Fruit fly (Drosophila melanogaster) whole organism, embryonic: Measurements from ENCODE around the gene CG13654.
A peak's percentile ranks its signal among the peaks of the same experiment; 100 is the strongest.

Source experiments
- ATbp ChIP-seq: fragments of 200-800 bp; sonication (Bioruptor generic); optimal IDR thresholded peaks from 2 replicates; lab custom pipeline; 2017; ENCODE audit warnings: missing biosample characterization, mild to moderate bottlenecking, missing genetic modification characterization, missing genetic modification reagents
- CG10321 ChIP-seq: fragments of 200-800 bp; sonication (Bioruptor generic); IDR thresholded peaks from 2 replicates; pipeline ENCODE4 v1.3.6; 2022; ENCODE audit warnings: missing biosample characterization, missing genetic modification characterization
- CG10366 ChIP-seq: fragments of 200-800 bp; sonication (Bioruptor generic); IDR thresholded peaks from 2 replicates; pipeline ENCODE4 v1.3.6; 2022; ENCODE audit warnings: missing biosample characterization, missing genetic modification characterization
- CG12236 ChIP-seq: fragments of 200-800 bp; sonication (Bioruptor generic); optimal IDR thresholded peaks from 2 replicates; lab custom pipeline; 2016; ENCODE audit warnings: missing biosample characterization, missing genetic modification characterization
- CG1529 ChIP-seq: fragments of 200-800 bp; sonication (Bioruptor generic); optimal IDR thresholded peaks from 3 replicates; lab custom pipeline; 2018; ENCODE audit warnings: missing biosample characterization, missing genetic modification characterization
- CG16863 ChIP-seq: fragments of 200-800 bp; sonication (Bioruptor generic); optimal IDR thresholded peaks from 3 replicates; lab custom pipeline; 2016; ENCODE audit warnings: missing biosample characterization, missing genetic modification characterization
- CG2678 ChIP-seq: fragments of 200-800 bp; sonication (Bioruptor generic); optimal IDR thresholded peaks from 3 replicates; lab custom pipeline; 2019; ENCODE audit warnings: missing biosample characterization, mild to moderate bottlenecking, missing genetic modification characterization, moderate library complexity
- CG2875 ChIP-seq: fragments of 200-800 bp; sonication (Bioruptor generic); optimal IDR thresholded peaks from 2 replicates; lab custom pipeline; 2017; ENCODE audit warnings: missing biosample characterization, mild to moderate bottlenecking, missing genetic modification characterization, missing genetic modification reagents
- CG30403 ChIP-seq: fragments of 200-800 bp; sonication (Bioruptor generic); optimal IDR thresholded peaks from 3 replicates; lab custom pipeline; 2016; ENCODE audit warnings: missing biosample characterization, missing genetic modification characterization
- CG31441 ChIP-seq: fragments of 200-800 bp; sonication (Bioruptor generic); IDR thresholded peaks from 2 replicates; pipeline ENCODE4 v1.3.6; 2022; ENCODE audit warnings: missing biosample characterization, missing genetic modification characterization
- CG33213 ChIP-seq: fragments of 200-800 bp; sonication (Bioruptor generic); optimal IDR thresholded peaks from 3 replicates; lab custom pipeline; 2016; ENCODE audit warnings: missing biosample characterization, missing genetic modification characterization
- CG34376 ChIP-seq: fragments of 200-800 bp; sonication (Bioruptor generic); optimal IDR thresholded peaks from 2 replicates; lab custom pipeline; 2018; ENCODE audit warnings: missing biosample characterization, mild to moderate bottlenecking, missing genetic modification characterization
- CG3726 ChIP-seq: fragments of 200-800 bp; sonication (Bioruptor generic); IDR thresholded peaks from 3 replicates; pipeline ENCODE4, ENCODE4 v1.3.6; 2022; ENCODE audit warnings: missing biosample characterization, missing genetic modification characterization
- CG6254 ChIP-seq: fragments of 200-800 bp; sonication (Bioruptor generic); optimal IDR thresholded peaks from 3 replicates; lab custom pipeline; 2017; ENCODE audit warnings: mild to moderate bottlenecking, missing biosample characterization, missing genetic modification reagents, missing genetic modification characterization
- CG7987 ChIP-seq: fragments of 200-800 bp; sonication (Bioruptor generic); optimal IDR thresholded peaks from 2 replicates; lab custom pipeline; 2018; ENCODE audit warnings: missing biosample characterization, mild to moderate bottlenecking, missing genetic modification characterization, moderate library complexity
- CG8290 ChIP-seq, 3 experiments: fragments of 200-800 bp; sonication (Bioruptor generic); optimal IDR thresholded peaks; 2 replicates each; lab custom pipeline; 2016 to 2019; ENCODE audit warnings: missing biosample characterization in 3 of 3, missing genetic modification characterization in 3 of 3, mild to moderate bottlenecking in 2 of 3, moderate library complexity in 1 of 3
- CG9727 ChIP-seq: fragments of 200-800 bp; sonication (Bioruptor generic); optimal IDR thresholded peaks from 3 replicates; lab custom pipeline; 2017; ENCODE audit warnings: missing biosample characterization, mild to moderate bottlenecking, missing genetic modification characterization
- CrebB ChIP-seq: fragments of 200-800 bp; sonication (Bioruptor generic); optimal IDR thresholded peaks from 3 replicates; lab custom pipeline; 2018; ENCODE audit warnings: missing biosample characterization, mild to moderate bottlenecking, missing genetic modification characterization
- Deaf1 ChIP-seq: fragments of 200-800 bp; optimal IDR thresholded peaks from 3 replicates; lab custom pipeline; 2019; ENCODE audit warnings: missing biosample characterization, mild to moderate bottlenecking, missing genetic modification characterization, moderate library complexity
- Hey ChIP-seq: fragments of 200-800 bp; sonication (Bioruptor generic); optimal IDR thresholded peaks from 3 replicates; lab custom pipeline; 2018; ENCODE audit warnings: missing biosample characterization, mild to moderate bottlenecking, missing genetic modification characterization
- Hmr ChIP-seq: fragments of 200-800 bp; sonication (Bioruptor generic); optimal IDR thresholded peaks from 3 replicates; lab custom pipeline; 2017; ENCODE audit warnings: mild to moderate bottlenecking, missing biosample characterization, missing genetic modification reagents, missing genetic modification characterization
- Hr39 ChIP-seq: fragments of >200 bp; optimal IDR thresholded peaks from 2 replicates; lab custom pipeline; 2017
- Lim3 ChIP-seq: fragments of 200-800 bp; sonication (Bioruptor generic); IDR thresholded peaks from 2 replicates; pipeline ENCODE4 v1.3.6; 2022; ENCODE audit warnings: missing biosample characterization, missing genetic modification characterization
- Lpt ChIP-seq: fragments of >200 bp; optimal IDR thresholded peaks from 2 replicates; lab custom pipeline; 2018; ENCODE audit warnings: missing biosample characterization, missing genetic modification characterization
- NC2β ChIP-seq: fragments of 200-800 bp; sonication (Bioruptor generic); optimal IDR thresholded peaks from 2 replicates; lab custom pipeline; 2016; ENCODE audit warnings: missing biosample characterization, missing genetic modification characterization
- NFAT ChIP-seq: fragments of 200-800 bp; sonication (Bioruptor generic); IDR thresholded peaks from 2 replicates; pipeline ENCODE4 v1.3.6; 2022; ENCODE audit warnings: missing biosample characterization, missing genetic modification characterization
- Neu2 ChIP-seq: fragments of 200-800 bp; sonication (Bioruptor generic); optimal IDR thresholded peaks from 3 replicates; lab custom pipeline; 2016; ENCODE audit warnings: missing biosample characterization, missing genetic modification characterization, borderline replicate concordance
- Opbp ChIP-seq: fragments of 200-800 bp; sonication (Bioruptor generic); IDR thresholded peaks from 3 replicates; pipeline ENCODE4 v1.3.6; 2022; ENCODE audit warnings: missing biosample characterization, missing genetic modification characterization; ENCODE audit not compliant: partially characterized antibody
- Optix ChIP-seq: fragments of 200-800 bp; sonication (Bioruptor generic); IDR thresholded peaks from 3 replicates; pipeline ENCODE4 v1.3.6; 2022; ENCODE audit warnings: missing biosample characterization, missing genetic modification characterization
- Sin3A ChIP-seq: fragments of >200 bp; optimal IDR thresholded peaks from 2 replicates; lab custom pipeline; 2018
- Ssrp ChIP-seq: fragments of 200-800 bp; sonication (Bioruptor generic); optimal IDR thresholded peaks from 2 replicates; lab custom pipeline; 2018; ENCODE audit warnings: missing biosample characterization, mild to moderate bottlenecking, missing genetic modification characterization, moderate library complexity
- YL-1 ChIP-seq: fragments of 200-800 bp; sonication (Bioruptor generic); optimal IDR thresholded peaks from 3 replicates; lab custom pipeline; 2017; ENCODE audit warnings: missing biosample characterization, mild to moderate bottlenecking, missing genetic modification characterization
- bab2 ChIP-seq: fragments of 200-800 bp; sonication (Bioruptor generic); optimal IDR thresholded peaks from 2 replicates; lab custom pipeline; 2016; ENCODE audit warnings: missing biosample characterization, missing genetic modification characterization
- bowl ChIP-seq: fragments of 200-800 bp; sonication (Bioruptor generic); IDR thresholded peaks from 2 replicates; pipeline ENCODE4 v1.3.6; 2022; ENCODE audit warnings: missing biosample characterization, missing genetic modification characterization
- crol ChIP-seq: fragments of 200-800 bp; sonication (Bioruptor generic); IDR thresholded peaks from 2 replicates; pipeline ENCODE4 v1.3.6; 2022; ENCODE audit warnings: missing biosample characterization, missing genetic modification characterization
- exex ChIP-seq: fragments of 200-800 bp; sonication (Bioruptor generic); optimal IDR thresholded peaks from 4 replicates; lab custom pipeline; 2018; ENCODE audit warnings: missing biosample characterization, mild to moderate bottlenecking, missing genetic modification characterization, moderate library complexity
- eyg ChIP-seq: fragments of 200-800 bp; sonication (Bioruptor generic); optimal IDR thresholded peaks from 3 replicates; lab custom pipeline; 2016; ENCODE audit warnings: missing biosample characterization, missing genetic modification characterization
- fru ChIP-seq: fragments of >200 bp; optimal IDR thresholded peaks from 2 replicates; lab custom pipeline; 2017
- hbn ChIP-seq: fragments of 200-800 bp; sonication (Bioruptor generic); IDR thresholded peaks from 2 replicates; pipeline ENCODE4 v1.3.6; 2022; ENCODE audit warnings: missing biosample characterization, missing genetic modification characterization; ENCODE audit not compliant: partially characterized antibody
- lmd ChIP-seq: fragments of 200-800 bp; sonication (Bioruptor generic); IDR thresholded peaks from 2 replicates; pipeline ENCODE4 v1.3.6; 2022; ENCODE audit warnings: missing biosample characterization, missing genetic modification characterization
- nmo ChIP-seq: fragments of 200-800 bp; sonication (Bioruptor generic); optimal IDR thresholded peaks from 2 replicates; lab custom pipeline; 2018; ENCODE audit warnings: missing biosample characterization, mild to moderate bottlenecking, missing genetic modification characterization, moderate library complexity
- org-1 ChIP-seq: fragments of 200-800 bp; sonication (Bioruptor generic); optimal IDR thresholded peaks from 2 replicates; lab custom pipeline; 2017; ENCODE audit warnings: missing biosample characterization, missing genetic modification characterization
- pan ChIP-seq, 4 experiments: fragments of >200 bp in 3 of 4; fragments of 200-800 bp in 1 of 4; sonication (Bioruptor generic) in 1 of 4; optimal IDR thresholded peaks in 3 of 4; IDR thresholded peaks in 1 of 4; 2 replicates each; pipeline versions ENCODE4 v1.3.6 to Lab custom; 2017 to 2022; ENCODE audit warnings: missing biosample characterization in 2 of 4, missing genetic modification characterization in 2 of 4, mixed read lengths in 1 of 4
- pfk ChIP-seq: fragments of 200-800 bp; sonication (Bioruptor generic); optimal IDR thresholded peaks from 2 replicates; lab custom pipeline; 2018; ENCODE audit warnings: missing biosample characterization, mild to moderate bottlenecking, missing genetic modification characterization, moderate library complexity
- phol ChIP-seq: fragments of 200-800 bp; sonication (Bioruptor generic); optimal IDR thresholded peaks from 3 replicates; lab custom pipeline; 2018; ENCODE audit warnings: missing biosample characterization, mild to moderate bottlenecking, missing genetic modification characterization, moderate library complexity
- seq ChIP-seq: fragments of 200-800 bp; sonication (Bioruptor generic); IDR thresholded peaks from 2 replicates; pipeline ENCODE4 v1.3.6; 2022; ENCODE audit warnings: missing biosample characterization, missing genetic modification characterization
- ttk ChIP-seq: fragments of 200-800 bp; sonication (Bioruptor generic); IDR thresholded peaks from 2 replicates; pipeline ENCODE4 v2.1.2; 2022; ENCODE audit warnings: missing biosample characterization, missing genetic modification characterization
- vfl ChIP-seq: fragments of 200-800 bp; sonication (Bioruptor generic); optimal IDR thresholded peaks from 2 replicates; lab custom pipeline; 2016; ENCODE audit warnings: missing biosample characterization, missing genetic modification characterization
- yki ChIP-seq: fragments of >200 bp; optimal IDR thresholded peaks from 3 replicates; lab custom pipeline; 2018
- zen2 ChIP-seq: fragments of 200-800 bp; sonication (Bioruptor generic); IDR thresholded peaks from 3 replicates; pipeline ENCODE4 v1.3.6; 2022; ENCODE audit warnings: missing biosample characterization, missing genetic modification characterization; ENCODE audit not compliant: partially characterized antibody

Gene CG13654

dm6 chr3R:25167407-25168191 lies 32.0 kb upstream of the CG13654 start (continued):
- TF ChIP-seq CG8290 (GFP tag; optimal IDR thresholded peaks at IDR 0.05; lab: Kevin White, UChicago) (no peak), CG8290 (tag; optimal IDR thresholded peaks at IDR 0.05; lab: Kevin White, UChicago) (no peak), YL-1 (GFP tag; lab: Kevin White, UChicago) (no peak), CG3726 (GFP tag; lab: Robert Waterston, UW) (no peak), CG31441 (GFP tag; lab: Robert Waterston, UW) (peak; percentile 22; the same call in 1 of the 2 replicates), crol (GFP tag; lab: Robert Waterston, UW) (peak; percentile 28; the same call in 1 of the 2 replicates), CG9727 (no peak), CG33213 (GFP tag; lab: Kevin White, UChicago) (no peak), pfk (GFP tag; lab: Kevin White, UChicago) (no peak), bowl (GFP tag; lab: Robert Waterston, UW) (no peak), CG2678 (tag; lab: Kevin White, UChicago) (peak; percentile 58), nmo (GFP tag; lab: Kevin White, UChicago) (peak; percentile 27), CG6254 (no peak), hbn (GFP tag; lab: Robert Waterston, UW) (no peak), vfl (GFP tag; lab: Kevin White, UChicago) (no peak), Sin3A (lab: Kevin White, UChicago) (no peak), CG30403 (GFP tag; lab: Kevin White, UChicago) (peak; percentile 17), CG12236 (GFP tag; lab: Kevin White, UChicago) (no peak), Hmr (GFP tag; lab: Kevin White, UChicago) (peak; percentile 29), seq (GFP tag; lab: Robert Waterston, UW) (no peak), Lpt (GFP tag; lab: Kevin White, UChicago) (no peak), exex (tag; lab: Kevin White, UChicago) (no peak), ttk (GFP tag; lab: Robert Waterston, UW) (no peak), Hr39 (peak; percentile 21), CG10366 (GFP tag; lab: Robert Waterston, UW) (no peak), Hey (tag; lab: Kevin White, UChicago) (peak; percentile 63), CrebB (tag; lab: Kevin White, UChicago) (no peak), Ssrp (no peak), zen2 (GFP tag; lab: Robert Waterston, UW) (no peak), CG2875 (GFP tag; lab: Kevin White, UChicago) (no peak), Opbp (GFP tag; lab: Robert Waterston, UW) (no peak), CG7987 (no peak), phol (tag; lab: Kevin White, UChicago) (peak; percentile 14), yki (lab: Kevin White, UChicago) (no peak), CG10321 (GFP tag; lab: Robert Waterston, UW) (no peak), Optix (no peak), Lim3 (GFP tag; lab: Robert Waterston, UW) (no peak), Deaf1 (tag; lab: Kevin White, UChicago) (no peak), CG16863 (GFP tag; lab: Kevin White, UChicago) (no peak)

- no peak for TF ChIP-seq Neu2 (GFP tag; lab: Kevin White, UChicago)
- no peak for TF ChIP-seq ATbp (GFP tag; lab: Kevin White, UChicago)
- TF ChIP-seq CG34376 = peak; percentile 41
- TF ChIP-seq fru (lab: Kevin White, UChicago) = no peak
- TF ChIP-seq lmd = peak; percentile 50
- no peak for TF ChIP-seq NFAT (GFP tag; lab: Robert Waterston, UW)
- peak; percentile 52 for TF ChIP-seq org-1 (GFP tag; lab: Kevin White, UChicago)
- peak; percentile 16 for TF ChIP-seq bab2 (GFP tag; lab: Kevin White, UChicago)
- no peak for TF ChIP-seq pan (optimal IDR thresholded peaks at IDR 0.05; lab: Kevin White, UChicago)
- TF ChIP-seq pan (GFP tag; optimal IDR thresholded peaks at IDR 0.05 in 1 of 2, IDR thresholded peaks at IDR 0.05 in 1 of 2) = no peak
- TF ChIP-seq CG1529 (GFP tag; lab: Kevin White, UChicago) = peak; percentile 5
- TF ChIP-seq eyg = no peak
- TF ChIP-seq NC2β (GFP tag; lab: Kevin White, UChicago) = no peak
Measured at dm6 chr3R:25168259-25168972, 31.2 kb upstream of the CG13654 start.
